Fruit fly (Drosophila melanogaster): ENCODE measurements around the gene ifc.

ifc gene

DNA sequence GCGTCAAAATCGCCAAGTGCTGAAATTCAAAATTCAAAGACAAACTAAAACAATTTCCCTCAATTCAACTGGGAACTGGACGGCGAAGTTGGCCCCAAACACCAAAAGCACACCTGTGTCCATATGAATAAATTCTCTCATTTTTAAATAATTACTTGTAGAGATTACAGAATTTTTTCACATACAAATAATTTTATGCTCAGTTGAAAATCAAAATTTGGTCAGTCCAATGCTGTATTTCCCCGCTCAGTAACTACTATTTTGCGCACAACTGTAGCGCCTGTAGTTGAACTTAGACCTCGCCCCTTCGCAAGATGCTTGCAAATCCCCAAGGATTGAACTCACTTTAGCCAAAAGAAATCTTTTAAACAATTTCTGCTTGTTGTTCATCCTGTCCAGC is 42.6 kb downstream of the ifc start (continued):
- 0 out of 2 replicates have a peak, but pooled peaks have one; percentile 15 for TF ChIP-seq CG4730 (GFP tag; IDR thresholded peaks at IDR 0.05)
- TF ChIP-seq cas (GFP tag; IDR thresholded peaks at IDR 0.05), result no peak
- peak; percentile 68 for TF ChIP-seq CG17328 (GFP tag; IDR thresholded peaks at IDR 0.05)
- 0 out of 2 replicates have a peak, but pooled peaks have one; percentile 34 for TF ChIP-seq CG11696 (GFP tag; IDR thresholded peaks at IDR 0.05)
- TF ChIP-seq dimm (GFP tag; IDR thresholded peaks at IDR 0.05), result 0 out of 2 replicates have a peak, but pooled peaks have one; percentile 35
- 0 out of 3 replicates have a peak, but pooled peaks have one; percentile 7 for TF ChIP-seq Optix (GFP tag; IDR thresholded peaks at IDR 0.05)
- TF ChIP-seq CG14014 (GFP tag; IDR thresholded peaks at IDR 0.05), result 0 out of 2 replicates have a peak, but pooled peaks have one; percentile 44
- peak; percentile 73 for TF ChIP-seq ci (GFP tag; IDR thresholded peaks at IDR 0.05)
- peak; percentile 6 for TF ChIP-seq ind (GFP tag; optimal IDR thresholded peaks at IDR 0.05)
- TF ChIP-seq slbo (GFP tag; IDR thresholded peaks at IDR 0.05), result 0 out of 2 replicates have a peak, but pooled peaks have one; percentile 35
- peak; percentile 23 for TF ChIP-seq Oli (tag; optimal IDR thresholded peaks at IDR 0.05)
- TF ChIP-seq ken (GFP tag; IDR thresholded peaks at IDR 0.05), result peak; percentile 53; the same call in 1 of the 3 replicates
- TF ChIP-seq CG12391 (tag; optimal IDR thresholded peaks at IDR 0.05), result peak; percentile 23
- peak; percentile 5 for TF ChIP-seq CG30403 (GFP tag; optimal IDR thresholded peaks at IDR 0.05)
- TF ChIP-seq ATbp (GFP tag; optimal IDR thresholded peaks at IDR 0.05), result peak; percentile 33
- no peak for TF ChIP-seq CG11247 (GFP tag; IDR thresholded peaks at IDR 0.05)
- 0 out of 2 replicates have a peak, but pooled peaks have one; percentile 10 for TF ChIP-seq CG4404 (GFP tag; IDR thresholded peaks at IDR 0.05)
- TF ChIP-seq CG2120 (GFP tag; optimal IDR thresholded peaks at IDR 0.05), result peak; percentile 25
- TF ChIP-seq lab (GFP tag; optimal IDR thresholded peaks at IDR 0.05), result peak; percentile 17
- peak; percentile 10 for TF ChIP-seq unpg (GFP tag; optimal IDR thresholded peaks at IDR 0.05)
- TF ChIP-seq CG18599 (GFP tag; optimal IDR thresholded peaks at IDR 0.05), result peak; percentile 8
- TF ChIP-seq Ets65A (GFP tag), result peak; percentile 83
- TF ChIP-seq CG8944 (GFP tag; optimal IDR thresholded peaks at IDR 0.05), result peak; percentile 9
- TF ChIP-seq chif (GFP tag; optimal IDR thresholded peaks at IDR 0.05), result peak in 1 of 2 experiments; percentile 4
- peak; percentile 12 for TF ChIP-seq Hmr (GFP tag; optimal IDR thresholded peaks at IDR 0.05)

- peak; percentile 42 for TF ChIP-seq sens (GFP tag)
- no peak for TF ChIP-seq Abd-B (GFP tag; optimal IDR thresholded peaks at IDR 0.05)
- TF ChIP-seq D19A (tag; optimal IDR thresholded peaks at IDR 0.05), result peak; percentile 67
- TF ChIP-seq sim (GFP tag; IDR thresholded peaks at IDR 0.05), result no peak
- no peak for TF ChIP-seq prd (optimal IDR thresholded peaks at IDR 0.05)
- 0 out of 3 replicates have a peak, but pooled peaks have one; percentile 15 for TF ChIP-seq prd (GFP tag; IDR thresholded peaks at IDR 0.05)
- no peak for TF ChIP-seq CG32767 (GFP tag; IDR thresholded peaks at IDR 0.05)
- peak; percentile 45; the same call in 1 of the 2 replicates for TF ChIP-seq Drgx (GFP tag; IDR thresholded peaks at IDR 0.05)
- TF ChIP-seq row (GFP tag; IDR thresholded peaks at IDR 0.05), result peak; percentile 34; the same call in 2 of the 3 replicates
- peak; percentile 3 for TF ChIP-seq Med (GFP tag)
Measured at dm6 chr2L:6031838-6032237, 45.7 kb downstream of the ifc start.

- TF ChIP-seq ewg (GFP tag; optimal IDR thresholded peaks at IDR 0.05) (peak; percentile 55), CG12236 (GFP tag; optimal IDR thresholded peaks at IDR 0.05) (no peak), Nf-YA (GFP tag; IDR thresholded peaks at IDR 0.05) (no peak), scrt (GFP tag; optimal IDR thresholded peaks at IDR 0.05) (peak; percentile 77)
Measured at dm6 chr2L:6034344-6034743, 48.2 kb downstream of the ifc start, which contains the start of gene CG9109. Gene CG9109 (minus strand): TSS chr2L:6034423.

Measured in whole organism, embryonic.